Worm (Caenorhabditis elegans): ENCODE measurements around the gene H08J19.1.

Gene H08J19.1

ce11 chrX:15607498-15608019, 35.2 kb upstream of the H08J19.1 start, which contains the start of gene nipi-3 (continued):
- peak; percentile 70 for TF ChIP-seq tlf-1 (GFP tag; optimal IDR thresholded peaks at IDR 0.05)
- TF ChIP-seq B0019.2 (GFP tag; conservative IDR thresholded peaks at IDR 0.05), result no peak
- TF ChIP-seq lir-1 (GFP tag; conservative IDR thresholded peaks at IDR 0.05), result peak; percentile 77; the same call in 1 of the 2 replicates
- TF ChIP-seq ceh-27 (GFP tag; optimal IDR thresholded peaks at IDR 0.05), result peak; percentile 86
- TF ChIP-seq F37B4.10 (GFP tag; IDR thresholded peaks at IDR 0.05), result no peak
- TF ChIP-seq ztf-3 (GFP tag; optimal IDR thresholded peaks at IDR 0.05), result peak; percentile 58
- peak; percentile 95 for TF ChIP-seq K11D2.4 (GFP tag; IDR thresholded peaks at IDR 0.05)
- TF ChIP-seq hmg-20 (GFP tag; IDR thresholded peaks at IDR 0.05), result 0 out of 2 replicates have a peak, but pooled peaks have one; percentile 35
- TF ChIP-seq atf-7 (tag; optimal IDR thresholded peaks at IDR 0.05), result peak; percentile 92
- TF ChIP-seq F23B12.7 (tag; optimal IDR thresholded peaks at IDR 0.05; ENCODE audit: insufficient read depth), result peak; percentile 78
- TF ChIP-seq egrh-3 (GFP tag; IDR thresholded peaks at IDR 0.05), result peak; percentile 68
- peak; percentile 78 for TF ChIP-seq ekl-4 (GFP tag; IDR thresholded peaks at IDR 0.05)
- TF ChIP-seq ztf-6 (GFP tag; IDR thresholded peaks at IDR 0.05), result no peak
- peak in 1 of 3 experiments; percentile 85 for TF ChIP-seq lin-35 (GFP tag; optimal IDR thresholded peaks at IDR 0.05)
- TF ChIP-seq Y67H2A.10 (GFP tag; conservative IDR thresholded peaks at IDR 0.05), result 0 out of 2 replicates have a peak, but pooled peaks have one; percentile 17
- peak; percentile 18 for TF ChIP-seq snpc-4 (GFP tag; optimal IDR thresholded peaks at IDR 0.05)
- peak; percentile 13 to 74 (median 66) for TF ChIP-seq snpc-4 (tag; optimal IDR thresholded peaks at IDR 0.05)
- TF ChIP-seq attf-3 (GFP tag; conservative IDR thresholded peaks at IDR 0.05), result peak; percentile 31; the same call in 1 of the 2 replicates
- TF ChIP-seq ztf-26 (tag; optimal IDR thresholded peaks at IDR 0.05), result peak; percentile 92
- peak; percentile 79 for TF ChIP-seq mcd-1 (GFP tag; IDR thresholded peaks at IDR 0.05)
- TF ChIP-seq madf-6 (GFP tag; IDR thresholded peaks at IDR 0.05), result no peak
- TF ChIP-seq Y95B8A.8 (GFP tag; IDR thresholded peaks at IDR 0.05), result peak; percentile 77; the same call in 1 of the 2 replicates
- TF ChIP-seq hrde-1 (tag; optimal IDR thresholded peaks at IDR 0.05; ENCODE audit: borderline replicate concordance), result no peak
- TF ChIP-seq unc-62 (GFP tag; optimal IDR thresholded peaks at IDR 0.05), result peak; percentile 93
- no peak for TF ChIP-seq fkh-3 (tag; optimal IDR thresholded peaks at IDR 0.05)

ce11 chrX:15608593-15608992, 34.1 kb upstream of the H08J19.1 start:
- TF ChIP-seq hlh-26 (GFP tag; conservative IDR thresholded peaks at IDR 0.05), result no peak
- peak; percentile 30 for TF ChIP-seq atf-7 (tag; optimal IDR thresholded peaks at IDR 0.05)
- TF ChIP-seq ccch-3 (GFP tag; optimal IDR thresholded peaks at IDR 0.05), result no peak
- TF ChIP-seq let-607 (tag; optimal IDR thresholded peaks at IDR 0.05), result no peak
- TF ChIP-seq attf-3 (GFP tag; conservative IDR thresholded peaks at IDR 0.05), result no peak
- no peak for TF ChIP-seq nfyb-1 (GFP tag; IDR thresholded peaks at IDR 0.05)
- TF ChIP-seq mcd-1 (GFP tag; IDR thresholded peaks at IDR 0.05), result no peak
- no peak for TF ChIP-seq ets-4 (GFP tag; optimal IDR thresholded peaks at IDR 0.05)
- peak in 1 of 3 experiments; percentile 44 for TF ChIP-seq lin-35 (GFP tag; optimal IDR thresholded peaks at IDR 0.05)
- peak; percentile 35; the same call in 1 of the 2 replicates for TF ChIP-seq cebp-1 (GFP tag; IDR thresholded peaks at IDR 0.05)
- TF ChIP-seq cebp-1 (tag; optimal IDR thresholded peaks at IDR 0.05), result peak; percentile 97
- TF ChIP-seq mel-28 (tag; optimal IDR thresholded peaks at IDR 0.05; ENCODE audit: borderline replicate concordance), result no peak
- no peak for TF ChIP-seq K11D2.4 (GFP tag; IDR thresholded peaks at IDR 0.05)
- no peak for TF ChIP-seq ztf-28 (GFP tag; IDR thresholded peaks at IDR 0.05)
- 0 out of 2 replicates have a peak, but pooled peaks have one; percentile 19 for TF ChIP-seq lir-1 (GFP tag; conservative IDR thresholded peaks at IDR 0.05)
- no peak for TF ChIP-seq aptf-2 (GFP tag; conservative IDR thresholded peaks at IDR 0.05)

- TF ChIP-seq madf-3 (GFP tag; IDR thresholded peaks at IDR 0.05) (0 out of 2 replicates have a peak, but pooled peaks have one; percentile 1), nhr-27 (tag; optimal IDR thresholded peaks at IDR 0.05) (no peak), snpc-3.4 (tag; optimal IDR thresholded peaks at IDR 0.05) (no peak), akir-1 (GFP tag; optimal IDR thresholded peaks at IDR 0.05) (no peak), sea-2 (GFP tag; IDR thresholded peaks at IDR 0.05) (no peak), unc-130 (GFP tag; optimal IDR thresholded peaks at IDR 0.05) (no peak)
Observed at ce11 chrX:15609698-15610097, 33.0 kb upstream of the H08J19.1 start.
